Worm (Caenorhabditis elegans): ENCODE results near the gene C35B1.5.

Gene C35B1.5

ce11 chrIV:4039984-4040383 lies 44.0 kb downstream of the C35B1.5 start, which contains the start of gene F35F11.2:
Gene F35F11.2, plus strand, starts transcription at chrIV:4040284.
- TF ChIP-seq fkh-4 (tag; optimal IDR thresholded peaks at IDR 0.05; ENCODE audit: borderline replicate concordance): no peak
- no peak for TF ChIP-seq C34B4.2 (tag; optimal IDR thresholded peaks at IDR 0.05)
- TF ChIP-seq nhr-11 (tag; optimal IDR thresholded peaks at IDR 0.05): no peak
- no peak for TF ChIP-seq lin-15B (tag; optimal IDR thresholded peaks at IDR 0.05)
- TF ChIP-seq ceh-82 (tag; optimal IDR thresholded peaks at IDR 0.05): no peak
- no peak for TF ChIP-seq nhr-77 (tag; optimal IDR thresholded peaks at IDR 0.05)
- no peak for TF ChIP-seq Y116A8C.19 (tag; optimal IDR thresholded peaks at IDR 0.05; ENCODE audit: borderline replicate concordance)
- TF ChIP-seq ama-1 (optimal IDR thresholded peaks at IDR 0.05): no peak
- TF ChIP-seq elt-3 (tag; optimal IDR thresholded peaks at IDR 0.05): no peak

- peak in 1 of 2 experiments; percentile 63 for TF ChIP-seq lin-35 (GFP tag; optimal IDR thresholded peaks at IDR 0.05)
- peak in 1 of 2 experiments; percentile 7 for TF ChIP-seq egl-27 (tag; optimal IDR thresholded peaks at IDR 0.05)
- TF ChIP-seq elt-2 (tag; optimal IDR thresholded peaks at IDR 0.05): no peak
- TF ChIP-seq vab-15 (tag; optimal IDR thresholded peaks at IDR 0.05): no peak
- TF ChIP-seq Y116A8C.19 (tag; optimal IDR thresholded peaks at IDR 0.05; ENCODE audit: borderline replicate concordance): no peak
- peak; percentile 49 for TF ChIP-seq swsn-7 (tag; optimal IDR thresholded peaks at IDR 0.05)
- TF ChIP-seq mdl-1 (tag; optimal IDR thresholded peaks at IDR 0.05): no peak
- no peak for TF ChIP-seq nhr-11 (tag; optimal IDR thresholded peaks at IDR 0.05)
- TF ChIP-seq mep-1 (tag; optimal IDR thresholded peaks at IDR 0.05): no peak
- TF ChIP-seq efl-1 (optimal IDR thresholded peaks at IDR 0.05): peak; percentile 49 to 51
- TF ChIP-seq efl-1 (GFP tag; optimal IDR thresholded peaks at IDR 0.05 in 1 of 2): peak; percentile 11 to 88
- no peak for TF ChIP-seq efl-3 (GFP tag; optimal IDR thresholded peaks at IDR 0.05)
- TF ChIP-seq pax-3 (tag; optimal IDR thresholded peaks at IDR 0.05): no peak
- peak; percentile 29 for TF ChIP-seq snu-23 (GFP tag; optimal IDR thresholded peaks at IDR 0.05)
- TF ChIP-seq lin-14 (GFP tag; optimal IDR thresholded peaks at IDR 0.05): peak; percentile 88
- TF ChIP-seq nhr-20 (tag; optimal IDR thresholded peaks at IDR 0.05): peak; percentile 11
- TF ChIP-seq fos-1 (tag; optimal IDR thresholded peaks at IDR 0.05): peak; percentile 55
- TF ChIP-seq egl-13 (tag; optimal IDR thresholded peaks at IDR 0.05): peak; percentile 78
- peak; percentile 88 for TF ChIP-seq fkh-8 (tag; optimal IDR thresholded peaks at IDR 0.05)
- TF ChIP-seq alr-1 (tag; optimal IDR thresholded peaks at IDR 0.05; ENCODE audit: borderline replicate concordance): no peak
- no peak for TF ChIP-seq fkh-4 (tag; optimal IDR thresholded peaks at IDR 0.05; ENCODE audit: borderline replicate concordance)
- TF ChIP-seq lin-15B (tag; optimal IDR thresholded peaks at IDR 0.05): no peak
- TF ChIP-seq snpc-4 (tag; optimal IDR thresholded peaks at IDR 0.05): no peak
- no peak for TF ChIP-seq nhr-84 (tag; optimal IDR thresholded peaks at IDR 0.05)
- peak; percentile 5 to 80 (median 23) for TF ChIP-seq ceh-82 (tag; optimal IDR thresholded peaks at IDR 0.05)
- TF ChIP-seq isw-1 (GFP tag; IDR thresholded peaks at IDR 0.05): peak; percentile 43; the same call in 1 of the 2 replicates
- TF ChIP-seq zip-4 (GFP tag; optimal IDR thresholded peaks at IDR 0.05): no peak
- no peak for TF ChIP-seq rnt-1 (tag; optimal IDR thresholded peaks at IDR 0.05)
- no peak for TF ChIP-seq nhr-28 (tag; optimal IDR thresholded peaks at IDR 0.05)
- no peak for TF ChIP-seq nhr-85 (tag)
- peak; percentile 41 for TF ChIP-seq dsc-1 (tag; optimal IDR thresholded peaks at IDR 0.05)
- peak; percentile 15 for TF ChIP-seq mef-2 (tag; optimal IDR thresholded peaks at IDR 0.05)
- no peak for TF ChIP-seq jun-1 (tag; optimal IDR thresholded peaks at IDR 0.05)
- no peak for TF ChIP-seq lin-39 (tag; optimal IDR thresholded peaks at IDR 0.05)
- no peak for TF ChIP-seq nhr-90 (tag; optimal IDR thresholded peaks at IDR 0.05; ENCODE audit: poor library complexity)
- TF ChIP-seq nhr-71 (tag; optimal IDR thresholded peaks at IDR 0.05): peak; percentile 71
- TF ChIP-seq ceh-8 (GFP tag; optimal IDR thresholded peaks at IDR 0.05): peak; percentile 29
- peak; percentile 23 for TF ChIP-seq sox-4 (tag; optimal IDR thresholded peaks at IDR 0.05)
- peak; percentile 43 for TF ChIP-seq xbp-1 (tag; optimal IDR thresholded peaks at IDR 0.05)
- peak; percentile 73 for TF ChIP-seq tbx-2 (tag; optimal IDR thresholded peaks at IDR 0.05)
- peak; percentile 69 for TF ChIP-seq unc-86 (tag; optimal IDR thresholded peaks at IDR 0.05)
- TF ChIP-seq aha-1 (tag; optimal IDR thresholded peaks at IDR 0.05): no peak
- TF ChIP-seq ceh-63 (GFP tag; optimal IDR thresholded peaks at IDR 0.05): no peak
- no peak for TF ChIP-seq hpl-2 (GFP tag; optimal IDR thresholded peaks at IDR 0.05)
- TF ChIP-seq dpl-1 (GFP tag; optimal IDR thresholded peaks at IDR 0.05): peak in 1 of 3 experiments; percentile 30
- TF ChIP-seq ces-1 (GFP tag; optimal IDR thresholded peaks at IDR 0.05): no peak
Measured at ce11 chrIV:4034883-4035282, 49.1 kb downstream of the C35B1.5 start, which contains the start of gene hlh-30. Gene hlh-30, minus strand, starts transcription at chrIV:4034951.

All from whole organism, L1 larva.